Fruit fly (Drosophila melanogaster): Measurements from ENCODE around the gene CG11327.

Gene CG11327

DNA sequence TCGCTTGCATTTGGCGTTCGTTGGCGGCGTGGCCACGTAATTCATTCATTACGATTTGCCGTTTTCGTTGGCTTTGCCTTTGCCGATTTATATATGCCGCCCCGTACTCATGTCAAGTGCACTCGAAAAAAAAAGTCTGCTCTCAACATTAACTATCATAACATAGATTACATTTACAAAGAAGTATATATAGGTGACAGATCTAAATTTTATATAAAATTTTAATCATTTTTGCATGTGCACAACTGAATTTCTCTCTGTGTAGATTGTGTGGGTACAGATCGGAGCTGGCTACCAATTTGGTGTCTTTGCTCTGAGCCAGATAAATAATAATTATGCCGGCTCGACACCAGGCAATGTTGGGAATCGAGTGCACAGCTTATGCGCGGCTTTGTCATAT lies 11.9 kb upstream of the CG11327 start (continued):
- TF ChIP-seq vvl (GFP tag; IDR thresholded peaks at IDR 0.05) (peak; percentile 81), lab (GFP tag; optimal IDR thresholded peaks at IDR 0.05) (peak; percentile 48), ato (GFP tag; IDR thresholded peaks at IDR 0.05; ENCODE audit: partially characterized antibody) (no peak), CG8359 (GFP tag; optimal IDR thresholded peaks at IDR 0.05; ENCODE audit: borderline replicate concordance) (no peak), fd3F (GFP tag; optimal IDR thresholded peaks at IDR 0.05) (peak; percentile 7), Atf3 (GFP tag; optimal IDR thresholded peaks at IDR 0.05) (peak; percentile 6), dmrt99B (tag; optimal IDR thresholded peaks at IDR 0.05) (peak; percentile 48), Max (GFP tag; optimal IDR thresholded peaks at IDR 0.05) (peak; percentile 14), Asciz (GFP tag; optimal IDR thresholded peaks at IDR 0.05) (peak; percentile 30), CG14667 (GFP tag; IDR thresholded peaks at IDR 0.05) (peak; percentile 49; the same call in 1 of the 2 replicates), CG6272 (GFP tag; IDR thresholded peaks at IDR 0.05) (no peak), corto (GFP tag; optimal IDR thresholded peaks at IDR 0.05) (no peak), E2f1 (GFP tag; IDR thresholded peaks at IDR 0.05) (peak; percentile 63), Nf-YC (tag; optimal IDR thresholded peaks at IDR 0.05) (no peak), CG8924 (tag; optimal IDR thresholded peaks at IDR 0.05) (peak; percentile 50), nau (GFP tag; optimal IDR thresholded peaks at IDR 0.05) (no peak), Gsc (GFP tag; IDR thresholded peaks at IDR 0.05) (no peak), wor (GFP tag; IDR thresholded peaks at IDR 0.05) (no peak), CG11723 (GFP tag; optimal IDR thresholded peaks at IDR 0.05) (no peak), D19A (tag; optimal IDR thresholded peaks at IDR 0.05) (peak; percentile 11), CG13287 (GFP tag; IDR thresholded peaks at IDR 0.05; ENCODE audit: partially characterized antibody) (no peak), slp2 (GFP tag; optimal IDR thresholded peaks at IDR 0.05) (no peak), disco-r (GFP tag; optimal IDR thresholded peaks at IDR 0.05) (no peak), zfh1 (GFP tag; IDR thresholded peaks at IDR 0.05) (peak; percentile 74; the same call in 2 of the 3 replicates), Kr (GFP tag; optimal IDR thresholded peaks at IDR 0.05) (no peak), B-H1 (GFP tag; IDR thresholded peaks at IDR 0.05) (peak; percentile 46; the same call in 1 of the 3 replicates), D19B (GFP tag; optimal IDR thresholded peaks at IDR 0.05) (no peak), CG13123 (GFP tag; optimal IDR thresholded peaks at IDR 0.05) (peak; percentile 2), Med (GFP tag) (peak; percentile 84), bcd (GFP tag; optimal IDR thresholded peaks at IDR 0.05) (peak; percentile 18), CG10267 (tag; optimal IDR thresholded peaks at IDR 0.05) (peak; percentile 18), maf-S (GFP tag; optimal IDR thresholded peaks at IDR 0.05) (no peak), CkIIα-i1 (GFP tag; IDR thresholded peaks at IDR 0.05) (no peak), BtbVII (GFP tag; optimal IDR thresholded peaks at IDR 0.05) (no peak), ranshi (GFP tag; IDR thresholded peaks at IDR 0.05) (peak; percentile 56; the same call in 1 of the 2 replicates), ap (GFP tag; IDR thresholded peaks at IDR 0.05) (peak; percentile 31; the same call in 1 of the 2 replicates), eve (GFP tag; optimal IDR thresholded peaks at IDR 0.05) (no peak), CG1602 (GFP tag; optimal IDR thresholded peaks at IDR 0.05) (peak; percentile 35), CG4820 (GFP tag; optimal IDR thresholded peaks at IDR 0.05) (peak; percentile 36), Hsf (GFP tag; optimal IDR thresholded peaks at IDR 0.05) (peak; percentile 27), CG6765 (GFP tag; optimal IDR thresholded peaks at IDR 0.05) (no peak), jing (GFP tag; optimal IDR thresholded peaks at IDR 0.05) (peak; percentile 3), ewg (GFP tag; optimal IDR thresholded peaks at IDR 0.05) (no peak), HLH3B (GFP tag; IDR thresholded peaks at IDR 0.05) (peak; percentile 70), CG13894 (tag; optimal IDR thresholded peaks at IDR 0.05) (no peak), NC2β (GFP tag; optimal IDR thresholded peaks at IDR 0.05) (peak; percentile 21), gem (tag; optimal IDR thresholded peaks at IDR 0.05) (peak; percentile 64), abd-A (tag; optimal IDR thresholded peaks at IDR 0.05) (no peak), CG33213 (GFP tag; optimal IDR thresholded peaks at IDR 0.05) (peak; percentile 12), YL-1 (GFP tag; optimal IDR thresholded peaks at IDR 0.05) (no peak), CG31441 (GFP tag; IDR thresholded peaks at IDR 0.05) (peak; percentile 62)

Data from whole organism, embryonic.